Worm (Caenorhabditis elegans) whole organism, young adult: ENCODE data around the gene chil-25.

ENCODE experiments used
- B0336.3 ChIP-seq: fragments of 200-800 bp; sonication (Bioruptor generic); IDR thresholded peaks from 2 replicates; pipeline ENCODE4 v1.3.6; 2022; ENCODE audit warnings: missing genetic modification characterization, missing compliant biosample characterization
- F33H1.4 ChIP-seq: fragments of 200-800 bp; sonication (Bioruptor generic); IDR thresholded peaks from 2 replicates; pipeline ENCODE4 v1.3.6; 2022; ENCODE audit warnings: missing genetic modification reagents, missing genetic modification characterization, missing compliant biosample characterization
- F37B4.10 ChIP-seq: fragments of 200-800 bp; sonication (Bioruptor generic); IDR thresholded peaks from 2 replicates; pipeline ENCODE4 v1.3.6; 2022; ENCODE audit warnings: missing genetic modification characterization, missing compliant biosample characterization
- F39B2.1 ChIP-seq: fragments of 200-800 bp; sonication (Bioruptor generic); IDR thresholded peaks from 2 replicates; pipeline ENCODE4 v1.3.6; 2022; ENCODE audit warnings: missing genetic modification reagents, missing genetic modification characterization, missing compliant biosample characterization
- F49E8.2 ChIP-seq: sonication (generic microtip); optimal IDR thresholded peaks from 3 replicates; lab custom pipeline; 2017; ENCODE audit warnings: missing genetic modification characterization, mild to moderate bottlenecking, missing compliant biosample characterization, antibody characterized with exemption, moderate library complexity; ENCODE audit not compliant: insufficient read depth
- F52B5.7 ChIP-seq: sonication (generic microtip); optimal IDR thresholded peaks from 2 replicates; lab custom pipeline; 2016; ENCODE audit warnings: mild to moderate bottlenecking, missing genetic modification characterization, missing compliant biosample characterization
- F55B11.4 ChIP-seq: sonication (generic microtip); optimal IDR thresholded peaks from 2 replicates; lab custom pipeline; 2016; ENCODE audit warnings: missing compliant biosample characterization, missing genetic modification characterization, borderline replicate concordance; ENCODE audit not compliant: insufficient read depth
- F57C9.4 ChIP-seq: sonication (generic microtip); optimal IDR thresholded peaks from 2 replicates; lab custom pipeline; 2017; ENCODE audit warnings: mild to moderate bottlenecking, missing genetic modification characterization, missing compliant biosample characterization
- K12H6.12 ChIP-seq: fragments of 200-800 bp; sonication (Bioruptor generic); optimal IDR thresholded peaks from 2 replicates; lab custom pipeline; 2018; ENCODE audit warnings: mild to moderate bottlenecking, missing genetic modification characterization, missing compliant biosample characterization
- T07F8.4 ChIP-seq: sonication (generic microtip); optimal IDR thresholded peaks from 2 replicates; lab custom pipeline; 2016; ENCODE audit warnings: mild to moderate bottlenecking, missing genetic modification characterization, moderate library complexity, missing compliant biosample characterization
- Y53F4B.3 ChIP-seq: fragments of 200-800 bp; sonication (Bioruptor generic); IDR thresholded peaks from 2 replicates; pipeline ENCODE4 v1.3.6; 2022; ENCODE audit warnings: missing genetic modification reagents, missing genetic modification characterization, missing compliant biosample characterization
- Y67H2A.10 ChIP-seq: fragments of 200-800 bp; sonication (Bioruptor generic); conservative IDR thresholded peaks from 2 replicates; pipeline ENCODE4 v1.3.6; 2022; ENCODE audit warnings: missing genetic modification reagents, missing genetic modification characterization, missing compliant biosample characterization
- Y95B8A.8 ChIP-seq: fragments of 200-800 bp; sonication (Bioruptor generic); IDR thresholded peaks from 2 replicates; pipeline ENCODE4 v1.3.6; 2022; ENCODE audit warnings: missing genetic modification reagents, missing genetic modification characterization, missing compliant biosample characterization
- akir-1 ChIP-seq: fragments of 200-800 bp; sonication (Bioruptor generic); optimal IDR thresholded peaks from 2 replicates; lab custom pipeline; 2018; ENCODE audit warnings: mild to moderate bottlenecking, missing genetic modification characterization, moderate library complexity, missing compliant biosample characterization
- aptf-2 ChIP-seq: fragments of 200-800 bp; sonication (Bioruptor generic); conservative IDR thresholded peaks from 2 replicates; pipeline ENCODE4 v1.3.6; 2022; ENCODE audit warnings: missing genetic modification reagents, missing genetic modification characterization, missing compliant biosample characterization
- athp-1 ChIP-seq: sonication (generic microtip); optimal IDR thresholded peaks from 2 replicates; lab custom pipeline; 2017; ENCODE audit warnings: mild to moderate bottlenecking, missing genetic modification characterization, missing compliant biosample characterization
- attf-5 ChIP-seq: fragments of 200-800 bp; sonication (Bioruptor generic); optimal IDR thresholded peaks from 2 replicates; lab custom pipeline; 2018; ENCODE audit warnings: mild to moderate bottlenecking, missing genetic modification characterization, missing compliant biosample characterization
- ceh-58 ChIP-seq: fragments of 200-800 bp; sonication (Bioruptor generic); IDR thresholded peaks from 2 replicates; pipeline ENCODE4 v1.3.6; 2022; ENCODE audit warnings: missing genetic modification characterization, missing compliant biosample characterization
- ceh-79 ChIP-seq: sonication (generic microtip); optimal IDR thresholded peaks from 2 replicates; lab custom pipeline; 2017; ENCODE audit warnings: mild to moderate bottlenecking, missing genetic modification characterization, missing compliant biosample characterization
- chd-7 ChIP-seq: sonication (generic microtip); optimal IDR thresholded peaks from 2 replicates; lab custom pipeline; 2016; ENCODE audit warnings: mild to moderate bottlenecking, missing genetic modification characterization, moderate library complexity, missing compliant biosample characterization
- die-1 ChIP-seq: sonication (generic microtip); optimal IDR thresholded peaks from 2 replicates; lab custom pipeline; 2016; ENCODE audit warnings: missing genotype, mild to moderate bottlenecking, missing genetic modification characterization, missing compliant biosample characterization
- dpl-1 ChIP-seq: fragments of 150-350 bp; optimal IDR thresholded peaks from 2 replicates; lab custom pipeline; 2014; ENCODE audit warnings: missing biosample characterization, missing genetic modification reagents, missing genetic modification characterization
- efl-1 ChIP-seq: fragments of 150-350 bp; optimal IDR thresholded peaks from 2 replicates; lab custom pipeline; 2014; ENCODE audit warnings: missing biosample characterization, missing genetic modification reagents, missing genetic modification characterization
- ets-4 ChIP-seq: fragments of 200-800 bp; sonication (Bioruptor generic); optimal IDR thresholded peaks from 2 replicates; lab custom pipeline; 2018; ENCODE audit warnings: mild to moderate bottlenecking, missing genetic modification characterization, missing compliant biosample characterization
- fkh-3 ChIP-seq: sonication (generic microtip); optimal IDR thresholded peaks from 2 replicates; lab custom pipeline; 2016; ENCODE audit warnings: mild to moderate bottlenecking, missing genetic modification characterization, missing compliant biosample characterization
- him-1 ChIP-seq: sonication (generic microtip); optimal IDR thresholded peaks from 2 replicates; lab custom pipeline; 2016; ENCODE audit warnings: missing genotype, missing genetic modification reagents, missing genetic modification characterization, missing compliant biosample characterization
- hlh-26 ChIP-seq: fragments of 200-800 bp; sonication (Bioruptor generic); conservative IDR thresholded peaks from 2 replicates; pipeline ENCODE4 v1.3.6; 2022; ENCODE audit warnings: missing genetic modification reagents, missing genetic modification characterization, missing compliant biosample characterization
- hmg-1.2 ChIP-seq: fragments of 200-800 bp; sonication (Bioruptor generic); IDR thresholded peaks from 2 replicates; pipeline ENCODE4 v1.3.6; 2022; ENCODE audit warnings: missing genetic modification reagents, missing genetic modification characterization, missing compliant biosample characterization
- hrde-1 ChIP-seq: sonication (generic microtip); optimal IDR thresholded peaks from 2 replicates; lab custom pipeline; 2016; ENCODE audit warnings: missing genetic modification characterization, mild to moderate bottlenecking, missing compliant biosample characterization, moderate library complexity, missing genotype, missing genetic modification reagents, borderline replicate concordance
- madf-6 ChIP-seq: fragments of 200-800 bp; sonication (Bioruptor generic); IDR thresholded peaks from 2 replicates; pipeline ENCODE4 v1.3.6; 2022; ENCODE audit warnings: missing genetic modification reagents, missing genetic modification characterization, missing compliant biosample characterization
- mcd-1 ChIP-seq: fragments of 200-800 bp; sonication (Bioruptor generic); IDR thresholded peaks from 2 replicates; pipeline ENCODE4 v1.3.6; 2022; ENCODE audit warnings: missing genetic modification reagents, missing genetic modification characterization, missing compliant biosample characterization
- mxl-1 ChIP-seq: sonication (generic microtip); optimal IDR thresholded peaks from 2 replicates; lab custom pipeline; 2016; ENCODE audit warnings: missing genetic modification characterization, missing compliant biosample characterization
- rcor-1 ChIP-seq: fragments of 200-800 bp; sonication (Bioruptor generic); IDR thresholded peaks from 2 replicates; pipeline ENCODE4 v1.3.6; 2022; ENCODE audit warnings: missing genetic modification reagents, missing genetic modification characterization, missing compliant biosample characterization
- snpc-1.3 ChIP-seq: sonication (generic microtip); optimal IDR thresholded peaks from 2 replicates; lab custom pipeline; 2017; ENCODE audit warnings: missing genetic modification characterization, mild to moderate bottlenecking, missing compliant biosample characterization, antibody characterized with exemption, moderate library complexity, missing genotype, missing genetic modification reagents; ENCODE audit not compliant: insufficient read depth
- tbp1 ChIP-seq: fragments of 200-800 bp; sonication (Bioruptor generic); optimal IDR thresholded peaks from 2 replicates; lab custom pipeline; 2018; ENCODE audit warnings: mild to moderate bottlenecking, missing genetic modification characterization, missing compliant biosample characterization
- tlf-1 ChIP-seq: fragments of 200-800 bp; sonication (Bioruptor generic); optimal IDR thresholded peaks from 2 replicates; lab custom pipeline; 2018; ENCODE audit warnings: mild to moderate bottlenecking, missing genetic modification characterization, missing compliant biosample characterization
- unc-130 ChIP-seq: sonication (generic microtip); optimal IDR thresholded peaks from 2 replicates; lab custom pipeline; 2016; ENCODE audit warnings: missing genetic modification reagents, missing genetic modification characterization, missing compliant biosample characterization
- unc-62 ChIP-seq: fragments of 150-350 bp; optimal IDR thresholded peaks from 2 replicates; lab custom pipeline; 2014; ENCODE audit warnings: missing biosample characterization, missing genetic modification reagents, missing genetic modification characterization
- xnd-1 ChIP-seq: sonication (generic microtip); optimal IDR thresholded peaks from 2 replicates; lab custom pipeline; 2016; ENCODE audit warnings: missing genotype, missing genetic modification reagents, missing genetic modification characterization, missing compliant biosample characterization
- ztf-25 ChIP-seq: fragments of 200-800 bp; sonication (Bioruptor generic); IDR thresholded peaks from 2 replicates; pipeline ENCODE4 v1.3.6; 2022; ENCODE audit warnings: missing genetic modification reagents, missing genetic modification characterization, missing compliant biosample characterization
- ztf-26 ChIP-seq: sonication (generic microtip); optimal IDR thresholded peaks from 2 replicates; lab custom pipeline; 2017; ENCODE audit warnings: missing genetic modification characterization, missing compliant biosample characterization
- ztf-3 ChIP-seq: fragments of 200-800 bp; sonication (Bioruptor generic); optimal IDR thresholded peaks from 2 replicates; lab custom pipeline; 2018; ENCODE audit warnings: mild to moderate bottlenecking, missing genetic modification characterization, missing compliant biosample characterization
- ztf-6 ChIP-seq: fragments of 200-800 bp; sonication (Bioruptor generic); IDR thresholded peaks from 2 replicates; pipeline ENCODE4 v1.3.6; 2022; ENCODE audit warnings: missing genetic modification reagents, missing genetic modification characterization, missing compliant biosample characterization

chil-25 gene

DNA sequence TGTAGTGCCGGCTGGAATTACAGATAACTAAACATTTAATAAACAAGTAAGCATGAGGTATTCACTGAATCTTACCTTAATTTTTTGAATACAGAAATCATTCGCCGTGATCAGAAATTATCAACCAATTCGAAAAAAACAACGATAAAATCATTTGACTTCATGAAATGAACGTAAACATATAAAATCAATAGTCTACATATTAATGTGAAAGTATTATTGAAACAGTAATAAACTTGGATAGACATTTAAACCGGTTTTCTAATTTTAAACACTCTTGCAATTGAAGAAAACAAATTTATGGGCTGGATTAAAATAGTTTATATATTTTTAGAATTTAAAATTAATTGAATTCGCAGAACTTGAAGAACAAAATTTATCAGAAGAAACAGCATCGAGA is 32.4 kb downstream of the chil-25 start, which contains the start of gene chil-16 (continued):
- TF ChIP-seq F39B2.1 (GFP tag; lab: Robert Waterston, UW) (no peak), B0336.3 (GFP tag; lab: Robert Waterston, UW) (no peak)

DNA sequence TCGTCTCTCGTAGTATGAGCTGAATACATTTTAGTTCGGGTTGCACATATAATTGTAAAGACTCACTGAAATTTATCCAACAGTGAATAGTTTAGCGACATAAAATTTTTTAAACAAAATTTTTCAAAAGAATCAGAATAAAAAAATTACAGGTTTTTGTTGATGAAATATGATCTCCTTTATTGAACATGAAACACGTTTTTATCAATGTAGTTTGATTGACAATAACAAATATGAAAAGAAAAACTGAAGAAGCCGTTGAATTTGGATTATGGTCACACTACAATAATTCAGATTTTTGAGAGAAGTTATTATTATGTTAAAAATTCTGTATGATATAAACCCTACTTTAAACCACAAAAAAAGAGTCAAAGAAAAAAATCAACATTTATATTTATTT is 34.2 kb downstream of the chil-25 start, which contains the start of gene chil-17:
Gene chil-17 (minus strand): TSS at position 101 of the 400 bp plus-strand sequence.
- TF ChIP-seq xnd-1 (tag; lab: Kevin White, UChicago) (no peak), fkh-3 (tag; lab: Kevin White, UChicago) (no peak), F55B11.4 (tag; lab: Kevin White, UChicago) (no peak), mxl-1 (tag; lab: Kevin White, UChicago) (no peak), unc-62 (GFP tag; lab: Kevin White, UChicago) (no peak), K12H6.12 (no peak), Y67H2A.10 (GFP tag; lab: Robert Waterston, UW) (no peak), unc-130 (no peak), akir-1 (no peak), hmg-1.2 (GFP tag; lab: Robert Waterston, UW) (no peak)

DNA sequence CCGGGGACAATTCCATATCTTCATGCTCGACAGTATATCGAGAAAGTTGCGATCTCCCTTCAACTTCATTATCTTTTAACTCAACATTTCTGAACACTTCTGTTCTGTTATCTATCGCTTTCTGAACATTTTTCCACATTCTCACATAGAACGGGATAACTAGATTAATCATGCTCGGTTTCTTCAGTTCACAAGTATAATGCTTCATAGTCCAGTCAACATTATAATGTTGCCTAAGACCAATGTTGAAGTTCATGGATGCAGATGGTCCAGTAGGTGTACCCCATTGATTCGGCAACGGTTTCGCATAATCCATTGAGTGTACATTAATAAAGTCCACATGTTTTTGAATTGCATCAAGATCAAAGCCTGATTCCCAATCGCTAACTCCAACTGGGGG is 35.4 kb downstream of the chil-25 start:
- TF ChIP-seq efl-1 (GFP tag; lab: Kevin White, UChicago) (no peak), chd-7 (tag; lab: Kevin White, UChicago) (no peak), snpc-1.3 (tag; lab: Kevin White, UChicago) (no peak), F37B4.10 (no peak), F49E8.2 (tag; lab: Kevin White, UChicago) (no peak), hrde-1 (tag; lab: Kevin White, UChicago) (no peak), F52B5.7 (no peak), rcor-1 (GFP tag; lab: Robert Waterston, UW) (no peak), T07F8.4 (no peak), F57C9.4 (no peak), ets-4 (GFP tag; lab: Kevin White, UChicago) (no peak), ceh-79 (tag; lab: Kevin White, UChicago) (no peak), him-1 (tag; lab: Kevin White, UChicago) (no peak)

DNA sequence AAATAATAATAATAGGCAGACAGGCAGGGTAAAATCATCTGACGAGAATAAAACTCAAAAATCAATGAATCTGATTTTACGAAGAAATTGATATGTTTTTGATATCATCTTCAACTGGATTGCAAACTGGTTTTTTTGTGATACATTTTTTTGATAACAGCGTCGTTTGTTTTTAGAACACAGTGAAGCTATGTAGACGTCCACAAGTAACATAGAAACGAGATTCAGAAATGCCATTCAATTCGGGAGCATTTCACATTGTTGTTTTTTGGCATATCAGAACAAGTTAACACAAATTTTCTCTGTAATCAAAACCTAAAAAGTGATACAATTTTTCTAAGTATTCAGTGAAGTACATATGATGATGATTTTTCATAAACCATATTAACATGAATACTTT is 36.0 kb downstream of the chil-25 start, which contains the start of gene chil-13:
Gene chil-13 (minus strand): TSS at position 101 of the 400 bp plus-strand sequence.
- TF ChIP-seq mcd-1 (GFP tag; lab: Robert Waterston, UW) (no peak), die-1 (tag; lab: Kevin White, UChicago) (no peak), F33H1.4 (GFP tag; lab: Robert Waterston, UW) (no peak)

DNA sequence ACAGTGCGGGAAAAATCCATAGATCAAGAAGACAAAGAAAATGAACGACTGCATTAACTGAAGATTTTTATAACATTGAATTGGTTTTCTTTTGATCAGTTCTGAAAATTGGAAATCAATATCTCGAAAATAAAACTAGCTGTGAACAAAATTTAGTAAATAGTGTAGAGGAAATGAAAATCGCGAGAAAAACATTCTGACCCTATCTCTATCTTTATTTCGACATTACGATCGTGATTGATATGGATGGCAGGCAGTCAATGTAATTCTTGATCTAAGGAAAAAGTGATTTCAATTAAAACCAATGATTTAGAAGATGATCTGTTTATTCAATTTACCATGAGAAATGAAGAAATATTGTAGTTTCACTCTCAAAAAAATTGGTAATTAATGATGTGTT is 38.3 kb downstream of the chil-25 start, which contains the start of gene kin-16:
Gene kin-16 (minus strand): TSS at position 101 of the 400 bp plus-strand sequence.
- no peak for TF ChIP-seq unc-130
- TF ChIP-seq dpl-1 (GFP tag; lab: Kevin White, UChicago), result no peak
- TF ChIP-seq hlh-26, result no peak
- no peak for TF ChIP-seq Y53F4B.3 (GFP tag; lab: Robert Waterston, UW)
- TF ChIP-seq ztf-26, result no peak
- TF ChIP-seq ztf-6, result no peak
- no peak for TF ChIP-seq attf-5 (GFP tag; lab: Kevin White, UChicago)
- no peak for TF ChIP-seq aptf-2 (GFP tag; lab: Robert Waterston, UW)
- TF ChIP-seq ztf-3 (GFP tag; lab: Kevin White, UChicago), result no peak
- no peak for TF ChIP-seq ztf-25 (GFP tag; lab: Robert Waterston, UW)
- no peak for TF ChIP-seq tlf-1 (GFP tag; lab: Kevin White, UChicago)
- TF ChIP-seq athp-1 (tag; lab: Kevin White, UChicago), result no peak
- no peak for TF ChIP-seq ceh-58 (GFP tag; lab: Robert Waterston, UW)
- no peak for TF ChIP-seq ets-4 (GFP tag; lab: Kevin White, UChicago)
- TF ChIP-seq Y95B8A.8 (GFP tag; lab: Robert Waterston, UW), result no peak
- no peak for TF ChIP-seq madf-6
- no peak for TF ChIP-seq tbp1
